Worm (Caenorhabditis elegans) whole organism, L3 larva: ENCODE results near the gene fbxa-190.
"Not testable (repeated sequence)": the region's sequence is repeated elsewhere in the genome, so short reads cannot be mapped to it uniquely, and the experiment has no call there.

ENCODE experiments used
- R02D3.7 ChIP-seq: fragments of 150-350 bp; optimal IDR thresholded peaks from 2 replicates; lab custom pipeline; 2014; ENCODE audit warnings: missing biosample characterization, missing genetic modification characterization
- ZK546.5 ChIP-seq: sonication (generic microtip); optimal IDR thresholded peaks from 2 replicates; lab custom pipeline; 2017; ENCODE audit warnings: missing biosample characterization, missing genetic modification characterization
- aly-2 ChIP-seq: fragments of 150-350 bp; optimal IDR thresholded peaks from 2 replicates; lab custom pipeline; 2014; ENCODE audit warnings: missing biosample characterization, missing genetic modification characterization
- ama-1 ChIP-seq: fragments of 150-350 bp; optimal IDR thresholded peaks from 2 replicates; lab custom pipeline; 2018
- ceh-16 ChIP-seq: sonication (generic microtip); optimal IDR thresholded peaks from 2 replicates; lab custom pipeline; 2017; ENCODE audit warnings: missing biosample characterization, missing genetic modification characterization
- ceh-82 ChIP-seq: fragments of 150-350 bp; optimal IDR thresholded peaks from 2 replicates; lab custom pipeline; 2014; ENCODE audit warnings: missing biosample characterization, missing genetic modification characterization
- daf-12 ChIP-seq: fragments of 150-350 bp; optimal IDR thresholded peaks from 2 replicates; lab custom pipeline; 2014; ENCODE audit warnings: missing biosample characterization, missing genetic modification reagents, missing genetic modification characterization
- elt-1 ChIP-seq: fragments of 150-350 bp; optimal IDR thresholded peaks from 2 replicates; lab custom pipeline; 2014; ENCODE audit warnings: missing biosample characterization, missing genetic modification characterization
- elt-2 ChIP-seq: sonication (generic microtip); optimal IDR thresholded peaks from 2 replicates; lab custom pipeline; 2016; ENCODE audit warnings: missing genetic modification reagents, mild to moderate bottlenecking, missing genetic modification characterization, missing compliant biosample characterization
- elt-3 ChIP-seq, 3 experiments: fragments of 150-350 bp in 1 of 3; sonication (generic microtip) in 2 of 3; optimal IDR thresholded peaks; 2 replicates in 2 of 3; 4 replicates in 1 of 3; lab custom pipeline; 2014 to 2017; ENCODE audit warnings: missing biosample characterization in 3 of 3, missing genetic modification characterization in 3 of 3
- eor-1 ChIP-seq, 2 experiments: fragments of 150-350 bp; optimal IDR thresholded peaks; 2 replicates each; lab custom pipeline; 2014 to 2018; ENCODE audit warnings: missing biosample characterization in 2 of 2, missing genetic modification characterization in 2 of 2
- fos-1 ChIP-seq: fragments of 150-350 bp; optimal IDR thresholded peaks from 2 replicates; lab custom pipeline; 2014; ENCODE audit warnings: missing biosample characterization, missing genetic modification characterization
- hmg-11 ChIP-seq: sonication (generic microtip); optimal IDR thresholded peaks from 2 replicates; lab custom pipeline; 2016; ENCODE audit warnings: missing genetic modification characterization, missing compliant biosample characterization
- lin-39 ChIP-seq: fragments of 150-350 bp; optimal IDR thresholded peaks from 2 replicates; lab custom pipeline; 2018; ENCODE audit warnings: missing biosample characterization, missing genetic modification reagents, missing genetic modification characterization
- mdl-1 ChIP-seq: fragments of 150-350 bp; optimal IDR thresholded peaks from 2 replicates; lab custom pipeline; 2014; ENCODE audit warnings: missing biosample characterization, missing genetic modification characterization
- mml-1 ChIP-seq: fragments of 150-350 bp; sonication (generic microtip); optimal IDR thresholded peaks from 3 replicates; lab custom pipeline; 2014; ENCODE audit warnings: missing biosample characterization, missing genetic modification characterization
- nfya-1 ChIP-seq: sonication (generic microtip); optimal IDR thresholded peaks from 2 replicates; lab custom pipeline; 2017; ENCODE audit warnings: missing genetic modification characterization, mild to moderate bottlenecking, missing compliant biosample characterization, antibody characterized with exemption, moderate library complexity; ENCODE audit not compliant: insufficient read depth
- nhr-11 ChIP-seq: fragments of 150-350 bp; optimal IDR thresholded peaks from 2 replicates; lab custom pipeline; 2014; ENCODE audit warnings: missing biosample characterization, missing genetic modification characterization
- nhr-12 ChIP-seq: fragments of 150-350 bp; optimal IDR thresholded peaks from 2 replicates; lab custom pipeline; 2014; ENCODE audit warnings: missing biosample characterization, missing genetic modification characterization
- nhr-23 ChIP-seq: fragments of 150-350 bp; optimal IDR thresholded peaks from 2 replicates; lab custom pipeline; 2014; ENCODE audit warnings: missing biosample characterization, missing genetic modification reagents, missing genetic modification characterization
- nhr-67 ChIP-seq: fragments of 150-350 bp; optimal IDR thresholded peaks from 2 replicates; lab custom pipeline; 2014; ENCODE audit warnings: missing biosample characterization, missing genetic modification characterization
- nhr-76 ChIP-seq: fragments of 150-350 bp; sonication (generic microtip); optimal IDR thresholded peaks from 5 replicates; lab custom pipeline; 2014; ENCODE audit warnings: missing biosample characterization, missing genetic modification characterization
- nhr-77 ChIP-seq: fragments of 150-350 bp; optimal IDR thresholded peaks from 2 replicates; lab custom pipeline; 2014; ENCODE audit warnings: missing biosample characterization, missing genetic modification characterization
- pha-4 ChIP-seq: fragments of 150-350 bp; optimal IDR thresholded peaks from 2 replicates; lab custom pipeline; 2014; ENCODE audit warnings: missing biosample characterization, missing genetic modification reagents, missing genetic modification characterization
- pqm-1 ChIP-seq: fragments of 150-350 bp; optimal IDR thresholded peaks from 2 replicates; lab custom pipeline; 2017; ENCODE audit warnings: missing biosample characterization, missing genetic modification characterization, inconsistent platforms
- snpc-4 ChIP-seq: fragments of 150-350 bp; optimal IDR thresholded peaks from 2 replicates; lab custom pipeline; 2014; ENCODE audit warnings: missing biosample characterization, missing genetic modification characterization
- tbx-2 ChIP-seq: sonication (generic microtip); optimal IDR thresholded peaks from 2 replicates; lab custom pipeline; 2016; ENCODE audit warnings: mild to moderate bottlenecking, missing genetic modification characterization, missing compliant biosample characterization
- unc-39 ChIP-seq: sonication (generic microtip); optimal IDR thresholded peaks from 4 replicates; lab custom pipeline; 2017; ENCODE audit warnings: missing biosample characterization, missing genetic modification characterization
- unc-62 ChIP-seq: fragments of 150-350 bp; sonication (generic microtip); optimal IDR thresholded peaks from 4 replicates; lab custom pipeline; 2014; ENCODE audit warnings: missing biosample characterization, missing genetic modification reagents, missing genetic modification characterization
- zag-1 ChIP-seq: fragments of 150-350 bp; optimal IDR thresholded peaks from 2 replicates; lab custom pipeline; 2014; ENCODE audit warnings: missing biosample characterization, missing genetic modification characterization
- ztf-11 ChIP-seq: fragments of 150-350 bp; optimal IDR thresholded peaks from 2 replicates; lab custom pipeline; 2014; ENCODE audit warnings: missing biosample characterization, missing genetic modification characterization
- ztf-4 ChIP-seq: fragments of 150-350 bp; optimal IDR thresholded peaks from 2 replicates; lab custom pipeline; 2014; ENCODE audit warnings: missing biosample characterization, missing genetic modification characterization

Gene fbxa-190

ce11 chrX:1397516-1397915 lies 25.7 kb downstream of the fbxa-190 start, which contains the start of gene H39E20.1:
Gene H39E20.1 (minus strand): TSS chrX:1397616.
- TF ChIP-seq nhr-23 (tag; lab: Kevin White, UChicago) (no peak), ztf-4 (tag; lab: Kevin White, UChicago) (no peak)
- TF ChIP-seq, all 47 proteins: peak for 0

ce11 chrX:1401259-1401658 lies 29.4 kb downstream of the fbxa-190 start, which contains the start of gene ZK402.5:
Gene ZK402.5 (minus strand): TSS chrX:1401359.
- TF ChIP-seq nhr-12 (tag; lab: Kevin White, UChicago) (no peak), eor-1 (tag; optimal IDR thresholded peaks at IDR 0.05; lab: Kevin White, UChicago) (no peak), mdl-1 (tag; lab: Kevin White, UChicago) (no peak), pha-4 (tag; lab: Kevin White, UChicago) (peak; percentile 28), nhr-67 (tag; lab: Kevin White, UChicago) (no peak), ZK546.5 (tag; lab: Kevin White, UChicago) (no peak), tbx-2 (tag; lab: Kevin White, UChicago) (no peak), ama-1 (lab: Kevin White, UChicago) (no peak)

ce11 chrX:1403444-1403843 lies 31.6 kb downstream of the fbxa-190 start, which contains the start of gene ZK402.2:
Gene ZK402.2 (plus strand): TSS chrX:1403744.
- TF ChIP-seq lin-39 (tag; lab: Kevin White, UChicago); zag-1; nhr-76: not testable (repeated sequence)

ce11 chrX:1403971-1404370 lies 32.2 kb downstream of the fbxa-190 start, which contains the start of gene ZK402.1:
Gene ZK402.1 (plus strand): TSS chrX:1404271.
- TF ChIP-seq ztf-4, aly-2, mdl-1 (tag; lab: Kevin White, UChicago): not testable (repeated sequence)

- TF ChIP-seq snpc-4 (tag; lab: Kevin White, UChicago) (no peak), unc-62 (GFP tag; lab: Kevin White, UChicago) (no peak), unc-39 (tag; lab: Kevin White, UChicago) (no peak), mml-1 (tag; lab: Kevin White, UChicago) (no peak), ama-1 (lab: Kevin White, UChicago) (no peak), elt-2 (tag; lab: Kevin White, UChicago) (no peak), ceh-16 (tag; lab: Kevin White, UChicago) (no peak), ztf-11 (no peak), fos-1 (tag; lab: Kevin White, UChicago) (no peak), R02D3.7 (tag; lab: Kevin White, UChicago) (no peak)
Measured at ce11 chrX:1409224-1409623, 37.4 kb downstream of the fbxa-190 start.

- TF ChIP-seq ama-1 (lab: Kevin White, UChicago) (no peak), elt-1 (tag; lab: Kevin White, UChicago) (no peak), hmg-11 (tag; lab: Kevin White, UChicago) (no peak), nhr-76 (no peak), ztf-4 (tag; lab: Kevin White, UChicago) (no peak), lin-39 (tag; lab: Kevin White, UChicago) (no peak), nhr-12 (tag; lab: Kevin White, UChicago) (no peak), nhr-11 (tag; lab: Kevin White, UChicago) (no peak), pqm-1 (tag; lab: Kevin White, UChicago) (no peak), nfya-1 (tag; lab: Kevin White, UChicago) (no peak), ceh-82 (tag; lab: Kevin White, UChicago) (no peak), aly-2 (tag; lab: Kevin White, UChicago) (no peak), daf-12 (no peak), elt-2 (tag; lab: Kevin White, UChicago) (no peak), ZK546.5 (tag; lab: Kevin White, UChicago) (no peak), elt-3 (tag; optimal IDR thresholded peaks at IDR 0.05; lab: Kevin White, UChicago) (no peak), nhr-77 (tag; lab: Kevin White, UChicago) (no peak)
Measured at ce11 chrX:1410552-1410951, 38.7 kb downstream of the fbxa-190 start, which contains the start of gene abu-2. Gene abu-2 (minus strand): TSS chrX:1410652.
